Fruit fly (Drosophila melanogaster) whole organism, adult: Measurements from ENCODE around the gene CG33252.

ENCODE experiments used
- CG11617 ChIP-seq: fragments of 200-800 bp; sonication (Bioruptor generic); optimal IDR thresholded peaks from 2 replicates; lab custom pipeline; 2017; ENCODE audit warnings: mild to moderate bottlenecking, missing biosample characterization, missing genetic modification reagents, missing genetic modification characterization
- CG1620 ChIP-seq: fragments of 200-800 bp; sonication (Bioruptor generic); optimal IDR thresholded peaks from 2 replicates; lab custom pipeline; 2016; ENCODE audit warnings: missing biosample characterization, missing genetic modification characterization
- CG33017 ChIP-seq: fragments of 200-800 bp; sonication (Bioruptor generic); optimal IDR thresholded peaks from 2 replicates; lab custom pipeline; 2018; ENCODE audit warnings: missing biosample characterization, mild to moderate bottlenecking, missing genetic modification characterization, moderate library complexity
- CG7045 ChIP-seq: fragments of 200-800 bp; sonication (Bioruptor generic); optimal IDR thresholded peaks from 2 replicates; lab custom pipeline; 2017; ENCODE audit warnings: missing biosample characterization, mild to moderate bottlenecking, missing genetic modification characterization
- CG7101 ChIP-seq: fragments of 200-800 bp; sonication (Bioruptor generic); optimal IDR thresholded peaks from 2 replicates; lab custom pipeline; 2018; ENCODE audit warnings: missing biosample characterization, mild to moderate bottlenecking, missing genetic modification characterization, moderate library complexity
- Clk ChIP-seq: fragments of 200-800 bp; sonication (Bioruptor generic); optimal IDR thresholded peaks from 2 replicates; lab custom pipeline; 2017; ENCODE audit warnings: missing biosample characterization, missing genetic modification characterization
- Crg-1 ChIP-seq: fragments of 200-800 bp; sonication (Bioruptor generic); optimal IDR thresholded peaks from 2 replicates; lab custom pipeline; 2016; ENCODE audit warnings: missing biosample characterization, missing genetic modification characterization
- Hr96 ChIP-seq: fragments of 200-800 bp; sonication (Bioruptor generic); optimal IDR thresholded peaks from 2 replicates; lab custom pipeline; 2016; ENCODE audit warnings: missing biosample characterization, missing genetic modification characterization
- Mnt ChIP-seq: fragments of 200-800 bp; sonication (Bioruptor generic); optimal IDR thresholded peaks from 2 replicates; lab custom pipeline; 2016; ENCODE audit warnings: missing biosample characterization, mild to moderate bottlenecking, missing genetic modification characterization
- kay ChIP-seq: fragments of 200-800 bp; sonication (Bioruptor generic); peaks from one replicate; lab custom pipeline; 2016; ENCODE audit warnings: missing biosample characterization, missing genetic modification characterization, borderline replicate concordance
- ovo ChIP-seq: fragments of 200-800 bp; sonication (Bioruptor generic); optimal IDR thresholded peaks from 2 replicates; lab custom pipeline; 2016; ENCODE audit warnings: missing biosample characterization, missing genetic modification characterization
- pad ChIP-seq: fragments of 200-800 bp; sonication (Bioruptor generic); optimal IDR thresholded peaks from 3 replicates; lab custom pipeline; 2017; ENCODE audit warnings: missing biosample characterization, missing genetic modification characterization, mild to moderate bottlenecking, moderate library complexity, missing genetic modification reagents
- tj ChIP-seq: fragments of 200-800 bp; sonication (Bioruptor generic); optimal IDR thresholded peaks from 3 replicates; lab custom pipeline; 2017; ENCODE audit warnings: missing biosample characterization, mild to moderate bottlenecking, missing genetic modification characterization, moderate library complexity

DNA sequence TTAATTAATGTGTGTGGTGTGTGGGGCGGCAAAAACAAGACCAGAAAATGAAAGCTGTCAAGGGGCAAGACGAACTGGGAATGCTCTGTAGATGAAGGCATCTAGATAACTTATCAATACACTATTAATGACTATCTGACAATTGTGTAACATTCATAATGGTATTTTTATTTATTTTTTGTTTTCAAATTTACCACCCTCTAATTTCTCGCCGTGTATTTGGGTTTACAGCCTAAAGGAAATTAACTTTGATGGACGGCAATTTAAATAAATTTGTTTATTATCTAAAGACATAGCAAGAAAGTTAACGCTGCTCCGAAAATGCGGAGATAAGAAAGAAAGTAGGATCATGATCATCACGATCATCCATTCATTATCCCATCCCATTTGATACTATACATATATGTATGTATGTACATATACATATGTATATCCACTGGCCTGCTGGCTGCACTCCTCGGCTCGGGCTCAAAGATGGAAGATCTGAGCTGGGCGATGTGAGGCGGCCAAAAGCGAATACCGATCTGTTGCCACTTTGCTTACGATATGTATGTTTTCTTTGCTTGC, 35.9 kb upstream of the CG33252 start:
- no peak for TF ChIP-seq Crg-1 (GFP tag; lab: Kevin White, UChicago)
- TF ChIP-seq ovo (GFP tag; lab: Kevin White, UChicago) = no peak
- no peak for TF ChIP-seq pad
- no peak for TF ChIP-seq CG7045 (GFP tag; lab: Kevin White, UChicago)
- no peak for TF ChIP-seq CG33017 (tag; lab: Kevin White, UChicago)
- TF ChIP-seq CG7101 = no peak
- no peak for TF ChIP-seq Mnt (GFP tag; lab: Kevin White, UChicago)
- no peak for TF ChIP-seq kay
- no peak for TF ChIP-seq CG1620 (GFP tag; lab: Kevin White, UChicago)
- TF ChIP-seq Hr96 = no peak
- TF ChIP-seq tj (GFP tag; lab: Kevin White, UChicago) = no peak
- TF ChIP-seq Clk (GFP tag; lab: Kevin White, UChicago) = no peak
- no peak for TF ChIP-seq CG11617 (GFP tag; lab: Kevin White, UChicago)
